Worm (Caenorhabditis elegans) whole organism, L4 larva: ENCODE results near the gene fbxa-131.

Experiments
- Y48G9A.11 ChIP-seq: fragments of 200-800 bp; sonication (Bioruptor generic); IDR thresholded peaks from 2 replicates; pipeline ENCODE4 v1.3.6; 2022; ENCODE audit warnings: missing genetic modification reagents, missing genetic modification characterization, missing compliant biosample characterization
- Y75B8A.6 ChIP-seq: fragments of 200-800 bp; sonication (Bioruptor generic); IDR thresholded peaks from 2 replicates; pipeline ENCODE4 v1.3.6; 2022; ENCODE audit warnings: missing genetic modification reagents, missing genetic modification characterization, missing compliant biosample characterization
- ama-1 ChIP-seq: fragments of 150-350 bp; optimal IDR thresholded peaks from 2 replicates; lab custom pipeline; 2014; ENCODE audit warnings: inconsistent platforms, mixed read lengths
- ceh-20 ChIP-seq: fragments of 200-800 bp; sonication (Bioruptor generic); IDR thresholded peaks from 2 replicates; pipeline ENCODE4 v1.3.6; 2022; ENCODE audit warnings: missing genetic modification reagents, missing genetic modification characterization, missing compliant biosample characterization
- ceh-28 ChIP-seq: fragments of 150-350 bp; optimal IDR thresholded peaks from 2 replicates; lab custom pipeline; 2014; ENCODE audit warnings: missing biosample characterization, missing genetic modification reagents, missing genetic modification characterization
- ceh-82 ChIP-seq: sonication (generic microtip); optimal IDR thresholded peaks from 2 replicates; lab custom pipeline; 2017; ENCODE audit warnings: missing biosample characterization, missing genetic modification characterization
- cey-2 ChIP-seq: sonication (generic microtip); optimal IDR thresholded peaks from 3 replicates; lab custom pipeline; 2017; ENCODE audit warnings: missing genetic modification characterization, mild to moderate bottlenecking, missing compliant biosample characterization, antibody characterized with exemption, borderline replicate concordance; ENCODE audit not compliant: insufficient read depth
- daf-16 ChIP-seq, 3 experiments: sonication (generic microtip); optimal IDR thresholded peaks; 2 replicates each; lab custom pipeline; 2016 to 2017; ENCODE audit warnings: missing genetic modification characterization in 3 of 3, missing genetic modification reagents in 3 of 3, mild to moderate bottlenecking in 2 of 3, missing compliant biosample characterization in 2 of 3, missing biosample characterization in 1 of 3, moderate library complexity in 1 of 3
- dmd-6 ChIP-seq: fragments of 200-800 bp; sonication (Bioruptor generic); IDR thresholded peaks from 2 replicates; pipeline ENCODE4 v1.3.6; 2022; ENCODE audit warnings: missing genetic modification reagents, missing genetic modification characterization, missing compliant biosample characterization
- dmd-9 ChIP-seq: fragments of 200-800 bp; sonication (Bioruptor generic); IDR thresholded peaks from 2 replicates; pipeline ENCODE4 v1.3.6; 2022; ENCODE audit warnings: missing genetic modification reagents, missing genetic modification characterization, missing compliant biosample characterization
- dpl-1 ChIP-seq: fragments of 150-350 bp; optimal IDR thresholded peaks from 2 replicates; lab custom pipeline; 2014; ENCODE audit warnings: missing biosample characterization, missing genetic modification reagents, missing genetic modification characterization
- duxl-1 ChIP-seq: sonication (generic microtip); optimal IDR thresholded peaks from 2 replicates; lab custom pipeline; 2016; ENCODE audit warnings: mild to moderate bottlenecking, missing genetic modification characterization, moderate library complexity, missing compliant biosample characterization; ENCODE audit not compliant: poor library complexity
- dve-1 ChIP-seq: sonication (generic microtip); optimal IDR thresholded peaks from 2 replicates; lab custom pipeline; 2017; ENCODE audit warnings: antibody characterized with exemption, mild to moderate bottlenecking, missing genetic modification characterization, missing compliant biosample characterization; ENCODE audit not compliant: insufficient read depth
- egl-27 ChIP-seq: sonication (generic microtip); optimal IDR thresholded peaks from 3 replicates; lab custom pipeline; 2017; ENCODE audit warnings: missing biosample characterization, missing genetic modification reagents, missing genetic modification characterization
- hlh-11 ChIP-seq: fragments of 200-800 bp; sonication (Bioruptor generic); optimal IDR thresholded peaks from 2 replicates; lab custom pipeline; 2018; ENCODE audit warnings: mild to moderate bottlenecking, missing genetic modification characterization, missing compliant biosample characterization
- jun-1 ChIP-seq: fragments of 150-350 bp; optimal IDR thresholded peaks from 2 replicates; lab custom pipeline; 2014; ENCODE audit warnings: missing biosample characterization, missing genetic modification reagents, missing genetic modification characterization
- lin-39 ChIP-seq: fragments of 150-350 bp; optimal IDR thresholded peaks from 2 replicates; lab custom pipeline; 2014; ENCODE audit warnings: missing biosample characterization, missing genetic modification reagents, missing genetic modification characterization
- lir-3 ChIP-seq: sonication (generic microtip); optimal IDR thresholded peaks from 2 replicates; lab custom pipeline; 2016; ENCODE audit warnings: mild to moderate bottlenecking, missing genetic modification characterization, missing compliant biosample characterization
- lsy-2 ChIP-seq, 2 experiments: fragments of 150-350 bp in 1 of 2; sonication (generic microtip) in 1 of 2; optimal IDR thresholded peaks; 2 replicates each; lab custom pipeline; 2014 to 2017; ENCODE audit warnings: missing biosample characterization in 2 of 2, missing genetic modification characterization in 2 of 2
- mep-1 ChIP-seq: fragments of 150-350 bp; sonication (generic microtip); optimal IDR thresholded peaks from 3 replicates; lab custom pipeline; 2014; ENCODE audit warnings: missing biosample characterization, missing genetic modification characterization
- mxl-3 ChIP-seq: fragments of 200-800 bp; sonication (Bioruptor generic); optimal IDR thresholded peaks from 2 replicates; lab custom pipeline; 2018; ENCODE audit warnings: mild to moderate bottlenecking, missing genetic modification characterization, missing compliant biosample characterization
- nhr-28 ChIP-seq: fragments of 150-350 bp; optimal IDR thresholded peaks from 2 replicates; lab custom pipeline; 2014; ENCODE audit warnings: missing biosample characterization, missing genetic modification characterization
- nhr-76 ChIP-seq: fragments of 150-350 bp; optimal IDR thresholded peaks from 2 replicates; lab custom pipeline; 2014; ENCODE audit warnings: missing biosample characterization, missing genetic modification characterization
- nhr-77 ChIP-seq: fragments of 150-350 bp; optimal IDR thresholded peaks from 2 replicates; lab custom pipeline; 2014; ENCODE audit warnings: missing biosample characterization, missing genetic modification characterization
- php-3 ChIP-seq: fragments of 200-800 bp; sonication (Bioruptor generic); IDR thresholded peaks from 2 replicates; pipeline ENCODE4 v1.3.6; 2022; ENCODE audit warnings: missing genetic modification reagents, missing genetic modification characterization, missing compliant biosample characterization
- pqm-1 ChIP-seq: sonication (generic microtip); optimal IDR thresholded peaks from 2 replicates; lab custom pipeline; 2017; ENCODE audit warnings: missing biosample characterization, missing genetic modification characterization
- saeg-2 ChIP-seq: fragments of 200-800 bp; sonication (Bioruptor generic); IDR thresholded peaks from 2 replicates; pipeline ENCODE4 v1.3.6; 2022; ENCODE audit warnings: missing genetic modification reagents, missing genetic modification characterization, missing compliant biosample characterization
- set-16 ChIP-seq: fragments of 200-800 bp; sonication (Bioruptor generic); IDR thresholded peaks from 2 replicates; pipeline ENCODE4 v1.3.6; 2022; ENCODE audit warnings: missing genetic modification reagents, missing genetic modification characterization, missing compliant biosample characterization
- tag-97 ChIP-seq: fragments of 200-800 bp; sonication (Bioruptor generic); IDR thresholded peaks from 2 replicates; pipeline ENCODE4 v1.3.6; 2022; ENCODE audit warnings: missing genetic modification characterization, missing compliant biosample characterization
- unc-62 ChIP-seq, 3 experiments: fragments of 150-350 bp in 1 of 3; sonication (generic microtip); optimal IDR thresholded peaks in 2 of 3; peaks in 1 of 3; 1 replicate in 1 of 3; 2 replicates in 2 of 3; lab custom pipeline; 2014 to 2017; ENCODE audit warnings: missing biosample characterization in 3 of 3, missing genetic modification characterization in 3 of 3, missing genetic modification reagents in 3 of 3, missing genotype in 1 of 3
- vab-7 ChIP-seq: fragments of 200-800 bp; sonication (Bioruptor generic); IDR thresholded peaks from 2 replicates; pipeline ENCODE4 v1.3.6; 2022; ENCODE audit warnings: missing genetic modification reagents, missing genetic modification characterization, missing compliant biosample characterization
- zip-11 ChIP-seq: fragments of 200-800 bp; sonication (Bioruptor generic); IDR thresholded peaks from 2 replicates; pipeline ENCODE4 v1.3.6; 2022; ENCODE audit warnings: missing genetic modification characterization, missing compliant biosample characterization
- ztf-7 ChIP-seq: fragments of 150-350 bp; optimal IDR thresholded peaks from 2 replicates; lab custom pipeline; 2014; ENCODE audit warnings: missing biosample characterization, missing genetic modification characterization

Gene fbxa-131

ce11 chrV:19744210-19744609, 6.0 kb downstream of the fbxa-131 start:
- peak; percentile 76 for TF ChIP-seq ceh-28 (tag; lab: Kevin White, UChicago)
- no peak for TF ChIP-seq egl-27 (tag; lab: Kevin White, UChicago)

DNA sequence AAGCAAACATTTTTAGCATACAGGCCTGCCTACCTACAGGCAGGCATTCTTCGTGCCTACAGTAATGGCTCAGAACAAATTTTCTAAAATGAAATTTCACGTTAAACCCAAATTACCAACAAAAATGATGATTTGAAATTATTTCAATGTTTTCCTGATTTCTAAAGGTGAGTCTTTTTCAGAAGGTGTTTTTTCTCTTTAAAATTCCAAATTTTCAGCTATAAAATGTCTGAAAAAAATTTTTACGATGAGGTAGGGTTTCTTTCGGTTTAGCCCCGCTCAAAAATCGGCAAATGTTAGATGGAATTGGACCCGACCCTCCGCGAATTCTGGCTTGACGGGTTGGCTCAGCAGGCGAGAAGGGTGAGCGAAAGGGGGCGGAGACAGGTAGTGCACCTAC, 7.6 kb downstream of the fbxa-131 start, which contains the start of gene W04E12.5:
TSS of gene W04E12.5 (plus strand) at position 301 of the 400 bp plus-strand sequence.
- TF ChIP-seq cey-2 (tag; lab: Kevin White, UChicago) = no peak
- TF ChIP-seq duxl-1 = no peak
- TF ChIP-seq lsy-2 (tag; optimal IDR thresholded peaks at IDR 0.05; lab: Kevin White, UChicago) = no peak
- TF ChIP-seq dve-1 = no peak
- TF ChIP-seq ztf-7 (tag; lab: Kevin White, UChicago) = no peak
- no peak for TF ChIP-seq tag-97 (GFP tag; lab: Robert Waterston, UW)
- no peak for TF ChIP-seq vab-7 (GFP tag; lab: Robert Waterston, UW)
- no peak for TF ChIP-seq ceh-82 (tag; lab: Kevin White, UChicago)
- no peak for TF ChIP-seq saeg-2
- no peak for TF ChIP-seq lin-39 (tag; lab: Kevin White, UChicago)
- TF ChIP-seq mxl-3 (GFP tag; lab: Kevin White, UChicago) = no peak
- TF ChIP-seq zip-11 (GFP tag; lab: Robert Waterston, UW) = no peak
- TF ChIP-seq Y75B8A.6 (GFP tag; lab: Robert Waterston, UW) = no peak
- no peak for TF ChIP-seq nhr-77 (tag; lab: Kevin White, UChicago)
- no peak for TF ChIP-seq daf-16 (GFP tag; optimal IDR thresholded peaks at IDR 0.05; lab: Kevin White, UChicago)
- TF ChIP-seq daf-16 (tag; optimal IDR thresholded peaks at IDR 0.05; lab: Kevin White, UChicago) = no peak

- TF ChIP-seq php-3 (GFP tag; lab: Robert Waterston, UW) = 0 out of 2 replicates have a peak, but pooled peaks have one; percentile 33
- no peak for TF ChIP-seq egl-27 (tag; lab: Kevin White, UChicago)
Observed at ce11 chrV:19747144-19747543, 8.9 kb downstream of the fbxa-131 start.

ce11 chrV:19751124-19751523, 12.9 kb downstream of the fbxa-131 start, which contains the start of gene clec-49:
Gene clec-49 (minus strand): TSS chrV:19751226.
- TF ChIP-seq nhr-76 (tag; lab: Kevin White, UChicago) (no peak), nhr-28 (tag; lab: Kevin White, UChicago) (peak; percentile 57), mep-1 (tag; lab: Kevin White, UChicago) (no peak), hlh-11 (tag; lab: Kevin White, UChicago) (peak; percentile 46), pqm-1 (peak; percentile 57), lir-3 (tag; lab: Kevin White, UChicago) (no peak), dpl-1 (no peak), dmd-6 (GFP tag; lab: Robert Waterston, UW) (peak; percentile 84), dve-1 (peak; percentile 20), daf-16 (GFP tag; optimal IDR thresholded peaks at IDR 0.05; lab: Kevin White, UChicago) (no peak), daf-16 (tag; optimal IDR thresholded peaks at IDR 0.05; lab: Kevin White, UChicago) (peak; percentile 73)

DNA sequence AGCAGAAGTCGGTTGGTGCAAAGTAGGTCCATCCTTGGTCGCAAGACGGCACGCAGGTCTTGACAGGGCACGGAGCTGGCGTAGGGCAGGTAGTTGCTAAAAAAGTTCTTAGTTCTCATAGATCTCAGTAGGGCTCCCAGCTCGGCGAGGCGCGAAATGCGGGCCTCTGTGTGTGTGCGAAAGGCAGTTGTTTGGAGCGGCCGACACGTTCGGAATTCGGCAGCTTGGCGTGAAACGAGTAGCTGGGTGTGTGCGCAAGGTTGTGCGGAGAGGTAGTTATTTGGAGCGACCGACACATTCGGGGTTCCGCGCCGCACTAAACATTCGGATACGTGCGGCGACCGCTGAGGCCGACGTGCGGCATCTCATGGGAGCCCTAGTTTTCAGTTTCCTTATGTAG, 14.7 kb downstream of the fbxa-131 start:
- TF ChIP-seq Y48G9A.11 (GFP tag; lab: Robert Waterston, UW) = no peak
- peak; percentile 76 for TF ChIP-seq set-16
- TF ChIP-seq ceh-20 (GFP tag; lab: Robert Waterston, UW) = no peak
- TF ChIP-seq unc-62 (GFP tag; optimal IDR thresholded peaks at IDR 0.05 in 1 of 2; lab: Kevin White, UChicago) = no peak
- TF ChIP-seq unc-62 (tag; optimal IDR thresholded peaks at IDR 0.05; lab: Kevin White, UChicago) = no peak
- TF ChIP-seq ama-1 (lab: Kevin White, UChicago) = no peak
- no peak for TF ChIP-seq mxl-3 (GFP tag; lab: Kevin White, UChicago)
- no peak for TF ChIP-seq dmd-9 (GFP tag; lab: Robert Waterston, UW)
- TF ChIP-seq jun-1 (tag; lab: Kevin White, UChicago) = no peak
- no peak for TF ChIP-seq ceh-28 (tag; lab: Kevin White, UChicago)
